Worm (Caenorhabditis elegans) whole organism, L2 larva: ENCODE results near the gene F55A11.4.

Source experiments
- C34F6.9 ChIP-seq: fragments of 150-350 bp; optimal IDR thresholded peaks from 2 replicates; lab custom pipeline; 2014; ENCODE audit warnings: missing biosample characterization, missing genetic modification characterization
- R02D3.7 ChIP-seq: fragments of 150-350 bp; optimal IDR thresholded peaks from 2 replicates; lab custom pipeline; 2014; ENCODE audit warnings: missing biosample characterization, missing genetic modification characterization
- Y55F3AM.14 ChIP-seq: fragments of 200-800 bp; sonication (Bioruptor generic); optimal IDR thresholded peaks from 2 replicates; lab custom pipeline; 2018; ENCODE audit warnings: mild to moderate bottlenecking, missing genetic modification characterization, missing compliant biosample characterization
- ZK546.5 ChIP-seq: sonication (generic microtip); optimal IDR thresholded peaks from 2 replicates; lab custom pipeline; 2017; ENCODE audit warnings: missing biosample characterization, missing genetic modification characterization
- aly-2 ChIP-seq: fragments of 150-350 bp; optimal IDR thresholded peaks from 2 replicates; lab custom pipeline; 2014; ENCODE audit warnings: missing biosample characterization, missing genetic modification characterization
- blmp-1 ChIP-seq: sonication (generic microtip); optimal IDR thresholded peaks from 2 replicates; lab custom pipeline; 2017; ENCODE audit warnings: missing genetic modification characterization, mild to moderate bottlenecking, missing compliant biosample characterization, antibody characterized with exemption, moderate library complexity; ENCODE audit not compliant: insufficient read depth
- ceh-16 ChIP-seq: fragments of 150-350 bp; optimal IDR thresholded peaks from 2 replicates; lab custom pipeline; 2014; ENCODE audit warnings: missing biosample characterization, missing genetic modification characterization
- ceh-82 ChIP-seq: fragments of 150-350 bp; optimal IDR thresholded peaks from 2 replicates; lab custom pipeline; 2014; ENCODE audit warnings: missing biosample characterization, missing genetic modification characterization
- crh-2 ChIP-seq: sonication (generic microtip); optimal IDR thresholded peaks from 2 replicates; lab custom pipeline; 2017; ENCODE audit warnings: missing biosample characterization, missing genetic modification characterization
- egl-27 ChIP-seq: sonication (generic microtip); optimal IDR thresholded peaks from 3 replicates; lab custom pipeline; 2017; ENCODE audit warnings: missing biosample characterization, missing genetic modification reagents, missing genetic modification characterization
- elt-1 ChIP-seq: fragments of 150-350 bp; optimal IDR thresholded peaks from 2 replicates; lab custom pipeline; 2014; ENCODE audit warnings: missing biosample characterization, missing genetic modification characterization
- elt-3 ChIP-seq: sonication (generic microtip); optimal IDR thresholded peaks from 2 replicates; lab custom pipeline; 2017; ENCODE audit warnings: missing biosample characterization, missing genetic modification characterization
- fos-1 ChIP-seq: fragments of 150-350 bp; optimal IDR thresholded peaks from 2 replicates; lab custom pipeline; 2014; ENCODE audit warnings: missing biosample characterization, missing genetic modification characterization
- gmeb-1 ChIP-seq: fragments of 150-350 bp; optimal IDR thresholded peaks from 2 replicates; lab custom pipeline; 2014; ENCODE audit warnings: missing biosample characterization, missing genetic modification characterization
- lin-11 ChIP-seq: fragments of 150-350 bp; sonication (generic microtip); optimal IDR thresholded peaks from 2 replicates; lab custom pipeline; 2014; ENCODE audit warnings: missing biosample characterization, missing genetic modification characterization, inconsistent platforms, mixed read lengths
- lin-13 ChIP-seq: fragments of 150-350 bp; optimal IDR thresholded peaks from 2 replicates; lab custom pipeline; 2014; ENCODE audit warnings: missing biosample characterization, missing genetic modification reagents, missing genetic modification characterization
- lin-39 ChIP-seq: fragments of 150-350 bp; optimal IDR thresholded peaks from 2 replicates; lab custom pipeline; 2014; ENCODE audit warnings: missing biosample characterization, missing genetic modification reagents, missing genetic modification characterization
- lsy-2 ChIP-seq, 2 experiments: fragments of 150-350 bp in 1 of 2; sonication (generic microtip) in 1 of 2; optimal IDR thresholded peaks; 2 replicates each; lab custom pipeline; 2014 to 2017; ENCODE audit warnings: missing biosample characterization in 2 of 2, missing genetic modification characterization in 2 of 2
- mab-5 ChIP-seq: fragments of 150-350 bp; optimal IDR thresholded peaks from 2 replicates; lab custom pipeline; 2014; ENCODE audit warnings: missing biosample characterization, missing genetic modification characterization
- mbf-1 ChIP-seq: sonication (generic microtip); optimal IDR thresholded peaks from 2 replicates; lab custom pipeline; 2017; ENCODE audit warnings: missing biosample characterization, missing genetic modification characterization
- nhr-10 ChIP-seq: sonication (generic microtip); optimal IDR thresholded peaks from 2 replicates; lab custom pipeline; 2017; ENCODE audit warnings: missing biosample characterization, missing genetic modification characterization
- nhr-11 ChIP-seq: fragments of 150-350 bp; optimal IDR thresholded peaks from 2 replicates; lab custom pipeline; 2014; ENCODE audit warnings: missing biosample characterization, missing genetic modification characterization
- nhr-12 ChIP-seq: fragments of 150-350 bp; optimal IDR thresholded peaks from 2 replicates; lab custom pipeline; 2014; ENCODE audit warnings: missing biosample characterization, missing genetic modification characterization
- nhr-129 ChIP-seq: fragments of 150-350 bp; optimal IDR thresholded peaks from 2 replicates; lab custom pipeline; 2014; ENCODE audit warnings: missing biosample characterization, missing genetic modification characterization
- nhr-23 ChIP-seq: fragments of 150-350 bp; optimal IDR thresholded peaks from 2 replicates; lab custom pipeline; 2014; ENCODE audit warnings: missing biosample characterization, missing genetic modification reagents, missing genetic modification characterization
- nhr-237 ChIP-seq: fragments of 150-350 bp; optimal IDR thresholded peaks from 2 replicates; lab custom pipeline; 2014; ENCODE audit warnings: missing biosample characterization, missing genetic modification characterization
- nhr-25 ChIP-seq: fragments of 150-350 bp; sonication (generic microtip); optimal IDR thresholded peaks from 3 replicates; lab custom pipeline; 2014; ENCODE audit warnings: missing biosample characterization, missing genetic modification characterization
- nhr-6 ChIP-seq: fragments of 150-350 bp; optimal IDR thresholded peaks from 2 replicates; lab custom pipeline; 2014; ENCODE audit warnings: missing biosample characterization, missing genetic modification characterization
- nhr-77 ChIP-seq: fragments of 150-350 bp; optimal IDR thresholded peaks from 2 replicates; lab custom pipeline; 2014; ENCODE audit warnings: missing biosample characterization, missing genetic modification characterization
- skn-1 ChIP-seq: sonication (generic microtip); optimal IDR thresholded peaks from 2 replicates; lab custom pipeline; 2017; ENCODE audit warnings: missing biosample characterization, missing genetic modification characterization
- sma-3 ChIP-seq: sonication (generic microtip); optimal IDR thresholded peaks from 2 replicates; lab custom pipeline; 2016; ENCODE audit warnings: missing genetic modification reagents, missing genetic modification characterization, missing compliant biosample characterization
- sma-9 ChIP-seq, 2 experiments: fragments of 150-350 bp in 1 of 2; sonication (generic microtip) in 1 of 2; optimal IDR thresholded peaks; 2 replicates each; lab custom pipeline; 2014 to 2016; ENCODE audit warnings: missing genetic modification characterization in 2 of 2, mild to moderate bottlenecking in 1 of 2, missing biosample characterization in 1 of 2, missing compliant biosample characterization in 1 of 2, missing genetic modification reagents in 1 of 2, moderate library complexity in 1 of 2
- snpc-4 ChIP-seq: fragments of 150-350 bp; optimal IDR thresholded peaks from 2 replicates; lab custom pipeline; 2014; ENCODE audit warnings: missing biosample characterization, missing genetic modification characterization
- unc-39 ChIP-seq: fragments of 150-350 bp; optimal IDR thresholded peaks from 2 replicates; lab custom pipeline; 2014; ENCODE audit warnings: missing biosample characterization, missing genetic modification characterization
- unc-55 ChIP-seq: fragments of 150-350 bp; sonication (generic microtip); optimal IDR thresholded peaks from 3 replicates; lab custom pipeline; 2014; ENCODE audit warnings: missing biosample characterization, missing genetic modification reagents, missing genetic modification characterization
- zag-1 ChIP-seq: fragments of 150-350 bp; optimal IDR thresholded peaks from 2 replicates; lab custom pipeline; 2014; ENCODE audit warnings: missing biosample characterization, missing genetic modification characterization
- ztf-11 ChIP-seq: sonication (generic microtip); optimal IDR thresholded peaks from 2 replicates; lab custom pipeline; 2017; ENCODE audit warnings: missing biosample characterization, missing genetic modification characterization

F55A11.4 gene

ce11 chrV:11803518-11803994 is 33.3 kb downstream of the F55A11.4 start:
- TF ChIP-seq nhr-23 (no peak), skn-1 (tag; lab: Kevin White, UChicago) (no peak), ztf-11 (no peak), sma-9 (GFP tag; optimal IDR thresholded peaks at IDR 0.05; lab: Kevin White, UChicago) (peak; percentile 88), sma-9 (tag; optimal IDR thresholded peaks at IDR 0.05; lab: Kevin White, UChicago) (no peak), blmp-1 (tag; lab: Kevin White, UChicago) (peak; percentile 72), C34F6.9 (tag; lab: Kevin White, UChicago) (no peak), nhr-6 (tag; lab: Kevin White, UChicago) (no peak), snpc-4 (tag; lab: Kevin White, UChicago) (no peak), mab-5 (tag; lab: Kevin White, UChicago) (no peak), lin-11 (tag; lab: Kevin White, UChicago) (no peak), nhr-11 (tag; lab: Kevin White, UChicago) (no peak), zag-1 (tag; lab: Kevin White, UChicago) (no peak), ceh-82 (tag; lab: Kevin White, UChicago) (no peak), nhr-25 (tag; lab: Kevin White, UChicago) (peak; percentile 45), unc-55 (GFP tag; lab: Kevin White, UChicago) (no peak), elt-3 (tag; lab: Kevin White, UChicago) (no peak), nhr-12 (tag; lab: Kevin White, UChicago) (no peak), nhr-129 (peak; percentile 68), gmeb-1 (tag; lab: Kevin White, UChicago) (no peak), nhr-77 (tag; lab: Kevin White, UChicago) (no peak), aly-2 (no peak), lsy-2 (tag; optimal IDR thresholded peaks at IDR 0.05; lab: Kevin White, UChicago) (peak in 1 of 2 experiments; percentile 14), egl-27 (tag; lab: Kevin White, UChicago) (no peak), sma-3 (GFP tag; lab: Kevin White, UChicago) (peak; percentile 63)

- TF ChIP-seq crh-2 (tag; lab: Kevin White, UChicago) (peak; percentile 18), gmeb-1 (tag; lab: Kevin White, UChicago) (no peak), mbf-1 (tag; lab: Kevin White, UChicago) (no peak), unc-39 (no peak), C34F6.9 (tag; lab: Kevin White, UChicago) (peak; percentile 3), nhr-237 (tag; lab: Kevin White, UChicago) (no peak), nhr-23 (no peak)
- TF ChIP-seq, all 48 proteins: peak for 2
Observed at ce11 chrV:11809935-11810334, 39.7 kb downstream of the F55A11.4 start.

ce11 chrV:11811921-11812320 is 41.7 kb downstream of the F55A11.4 start, which contains the start of gene D2023.3:
Gene D2023.3, minus strand, starts transcription at chrV:11812021.
- no peak for TF ChIP-seq sma-3 (GFP tag; lab: Kevin White, UChicago)
- TF ChIP-seq skn-1 (tag; lab: Kevin White, UChicago): no peak
- TF ChIP-seq blmp-1 (tag; lab: Kevin White, UChicago): no peak
- no peak for TF ChIP-seq egl-27 (tag; lab: Kevin White, UChicago)
- no peak for TF ChIP-seq Y55F3AM.14 (GFP tag; lab: Kevin White, UChicago)
- TF ChIP-seq R02D3.7: no peak
- no peak for TF ChIP-seq nhr-10 (tag; lab: Kevin White, UChicago)
- TF ChIP-seq aly-2: no peak
- TF ChIP-seq nhr-237 (tag; lab: Kevin White, UChicago): no peak
- TF ChIP-seq elt-1 (tag; lab: Kevin White, UChicago): no peak
- TF ChIP-seq nhr-23: no peak
- TF ChIP-seq mab-5 (tag; lab: Kevin White, UChicago): no peak
- TF ChIP-seq nhr-77 (tag; lab: Kevin White, UChicago): no peak

ce11 chrV:11815566-11815965 is 45.3 kb downstream of the F55A11.4 start:
- TF ChIP-seq nhr-77 (tag; lab: Kevin White, UChicago) (no peak), lin-13 (no peak), snpc-4 (tag; lab: Kevin White, UChicago) (no peak), ZK546.5 (tag; lab: Kevin White, UChicago) (no peak), C34F6.9 (tag; lab: Kevin White, UChicago) (no peak), R02D3.7 (no peak), fos-1 (no peak), lin-39 (no peak), nhr-12 (tag; lab: Kevin White, UChicago) (no peak), ceh-82 (tag; lab: Kevin White, UChicago) (no peak), nhr-23 (no peak), nhr-237 (tag; lab: Kevin White, UChicago) (no peak), ceh-16 (no peak), elt-3 (tag; lab: Kevin White, UChicago) (no peak), ztf-11 (no peak)
